Fruit fly (Drosophila melanogaster): ENCODE data around the gene ed.

dm6 chr2L:4019198-4019597 lies 12.0 kb upstream of the ed start:
- TF ChIP-seq crol (GFP tag; IDR thresholded peaks at IDR 0.05) (no peak), psq (GFP tag; optimal IDR thresholded peaks at IDR 0.05) (no peak), CG10366 (GFP tag; IDR thresholded peaks at IDR 0.05) (no peak), toy (GFP tag; IDR thresholded peaks at IDR 0.05) (no peak)
